Worm (Caenorhabditis elegans) whole organism, young adult: ENCODE measurements around the gene srsx-5.

Source experiments
- B0261.1 ChIP-seq: sonication (generic microtip); optimal IDR thresholded peaks from 2 replicates; lab custom pipeline; 2016; ENCODE audit warnings: mild to moderate bottlenecking, missing genetic modification characterization, moderate library complexity, missing compliant biosample characterization
- F10E7.11 ChIP-seq: sonication (generic microtip); optimal IDR thresholded peaks from 2 replicates; lab custom pipeline; 2017; ENCODE audit warnings: mild to moderate bottlenecking, missing genetic modification characterization, moderate library complexity, missing compliant biosample characterization
- F49E8.2 ChIP-seq: sonication (generic microtip); optimal IDR thresholded peaks from 3 replicates; lab custom pipeline; 2017; ENCODE audit warnings: missing genetic modification characterization, mild to moderate bottlenecking, missing compliant biosample characterization, antibody characterized with exemption, moderate library complexity; ENCODE audit not compliant: insufficient read depth
- F52B5.7 ChIP-seq: sonication (generic microtip); optimal IDR thresholded peaks from 2 replicates; lab custom pipeline; 2016; ENCODE audit warnings: mild to moderate bottlenecking, missing genetic modification characterization, missing compliant biosample characterization
- F55B11.4 ChIP-seq: sonication (generic microtip); optimal IDR thresholded peaks from 2 replicates; lab custom pipeline; 2016; ENCODE audit warnings: missing compliant biosample characterization, missing genetic modification characterization, borderline replicate concordance; ENCODE audit not compliant: insufficient read depth
- K11D2.4 ChIP-seq: fragments of 200-800 bp; sonication (Bioruptor generic); IDR thresholded peaks from 2 replicates; pipeline ENCODE4 v1.3.6; 2022; ENCODE audit warnings: missing genetic modification reagents, missing genetic modification characterization, missing compliant biosample characterization
- Y53G8AR.9 ChIP-seq: fragments of 200-800 bp; sonication (Bioruptor generic); conservative IDR thresholded peaks from 2 replicates; pipeline ENCODE4 v1.3.6; 2022; ENCODE audit warnings: missing genetic modification reagents, missing genetic modification characterization, missing compliant biosample characterization
- Y67H2A.10 ChIP-seq: fragments of 200-800 bp; sonication (Bioruptor generic); conservative IDR thresholded peaks from 2 replicates; pipeline ENCODE4 v1.3.6; 2022; ENCODE audit warnings: missing genetic modification reagents, missing genetic modification characterization, missing compliant biosample characterization
- atf-7 ChIP-seq: sonication (generic microtip); optimal IDR thresholded peaks from 2 replicates; lab custom pipeline; 2017; ENCODE audit warnings: mild to moderate bottlenecking, missing genetic modification characterization, missing compliant biosample characterization
- attf-5 ChIP-seq: fragments of 200-800 bp; sonication (Bioruptor generic); optimal IDR thresholded peaks from 2 replicates; lab custom pipeline; 2018; ENCODE audit warnings: mild to moderate bottlenecking, missing genetic modification characterization, missing compliant biosample characterization
- bed-1 ChIP-seq: fragments of 200-800 bp; sonication (Bioruptor generic); IDR thresholded peaks from 2 replicates; pipeline ENCODE4 v1.3.6; 2022; ENCODE audit warnings: missing genetic modification reagents, missing genetic modification characterization, missing compliant biosample characterization
- ccch-3 ChIP-seq: fragments of 200-800 bp; sonication (Bioruptor generic); optimal IDR thresholded peaks from 2 replicates; lab custom pipeline; 2018; ENCODE audit warnings: mild to moderate bottlenecking, missing genetic modification characterization, missing compliant biosample characterization
- cebp-2 ChIP-seq: fragments of 200-800 bp; sonication (Bioruptor generic); IDR thresholded peaks from 2 replicates; pipeline ENCODE4 v1.3.6; 2022; ENCODE audit warnings: missing genetic modification characterization, missing compliant biosample characterization
- ceh-40 ChIP-seq: fragments of 200-800 bp; sonication (Bioruptor generic); IDR thresholded peaks from 2 replicates; pipeline ENCODE4 v1.3.6; 2022; ENCODE audit warnings: missing genetic modification characterization, missing compliant biosample characterization
- ceh-58 ChIP-seq: fragments of 200-800 bp; sonication (Bioruptor generic); IDR thresholded peaks from 2 replicates; pipeline ENCODE4 v1.3.6; 2022; ENCODE audit warnings: missing genetic modification characterization, missing compliant biosample characterization
- ceh-79 ChIP-seq: sonication (generic microtip); optimal IDR thresholded peaks from 2 replicates; lab custom pipeline; 2017; ENCODE audit warnings: mild to moderate bottlenecking, missing genetic modification characterization, missing compliant biosample characterization
- ceh-91 ChIP-seq: fragments of 200-800 bp; sonication (Bioruptor generic); IDR thresholded peaks from 2 replicates; pipeline ENCODE4 v1.3.6; 2022; ENCODE audit warnings: missing genetic modification reagents, missing genetic modification characterization, missing compliant biosample characterization
- chd-7 ChIP-seq: sonication (generic microtip); optimal IDR thresholded peaks from 2 replicates; lab custom pipeline; 2016; ENCODE audit warnings: mild to moderate bottlenecking, missing genetic modification characterization, moderate library complexity, missing compliant biosample characterization
- dpl-1 ChIP-seq: fragments of 150-350 bp; optimal IDR thresholded peaks from 2 replicates; lab custom pipeline; 2014; ENCODE audit warnings: missing biosample characterization, missing genetic modification reagents, missing genetic modification characterization
- ets-4 ChIP-seq: fragments of 200-800 bp; sonication (Bioruptor generic); optimal IDR thresholded peaks from 2 replicates; lab custom pipeline; 2018; ENCODE audit warnings: mild to moderate bottlenecking, missing genetic modification characterization, missing compliant biosample characterization
- hmg-1.2 ChIP-seq: fragments of 200-800 bp; sonication (Bioruptor generic); IDR thresholded peaks from 2 replicates; pipeline ENCODE4 v1.3.6; 2022; ENCODE audit warnings: missing genetic modification reagents, missing genetic modification characterization, missing compliant biosample characterization
- hrde-1 ChIP-seq: sonication (generic microtip); optimal IDR thresholded peaks from 2 replicates; lab custom pipeline; 2016; ENCODE audit warnings: missing genetic modification characterization, mild to moderate bottlenecking, missing compliant biosample characterization, moderate library complexity, missing genotype, missing genetic modification reagents, borderline replicate concordance
- lag-1 ChIP-seq: fragments of 200-800 bp; sonication (Bioruptor generic); IDR thresholded peaks from 2 replicates; pipeline ENCODE4 v1.3.6; 2022; ENCODE audit warnings: missing genetic modification reagents, missing genetic modification characterization, missing compliant biosample characterization
- mel-28 ChIP-seq: sonication (generic microtip); optimal IDR thresholded peaks from 2 replicates; lab custom pipeline; 2016; ENCODE audit warnings: borderline replicate concordance, mild to moderate bottlenecking, missing genetic modification characterization, missing compliant biosample characterization
- nfya-1 ChIP-seq: sonication (generic microtip); optimal IDR thresholded peaks from 2 replicates; lab custom pipeline; 2017; ENCODE audit warnings: antibody characterized with exemption, missing compliant biosample characterization, missing genetic modification characterization, borderline replicate concordance; ENCODE audit not compliant: insufficient read depth
- nfya-2 ChIP-seq: fragments of 200-800 bp; sonication (Bioruptor generic); IDR thresholded peaks from 2 replicates; pipeline ENCODE4 v1.3.6; 2022; ENCODE audit warnings: missing genetic modification reagents, missing genetic modification characterization, missing compliant biosample characterization
- nhr-80 ChIP-seq: sonication (generic microtip); optimal IDR thresholded peaks from 2 replicates; lab custom pipeline; 2016; ENCODE audit warnings: missing genetic modification characterization, missing compliant biosample characterization
- pbrm-1 ChIP-seq: fragments of 200-800 bp; sonication (Bioruptor generic); IDR thresholded peaks from 2 replicates; pipeline ENCODE4 v1.3.6; 2022; ENCODE audit warnings: missing genetic modification reagents, missing genetic modification characterization, missing compliant biosample characterization
- pha-4 ChIP-seq: fragments of 150-350 bp; sonication (generic microtip); optimal IDR thresholded peaks from 2 replicates; lab custom pipeline; 2014; ENCODE audit warnings: missing biosample characterization, missing genetic modification reagents, missing genetic modification characterization
- rcor-1 ChIP-seq: fragments of 200-800 bp; sonication (Bioruptor generic); IDR thresholded peaks from 2 replicates; pipeline ENCODE4 v1.3.6; 2022; ENCODE audit warnings: missing genetic modification reagents, missing genetic modification characterization, missing compliant biosample characterization
- rec-8 ChIP-seq, 2 experiments: sonication (generic microtip); optimal IDR thresholded peaks; 2 replicates each; lab custom pipeline; 2016; ENCODE audit warnings: mild to moderate bottlenecking in 2 of 2, missing genetic modification characterization in 2 of 2, missing genetic modification reagents in 2 of 2, missing genotype in 2 of 2, missing biosample characterization in 1 of 2, missing compliant biosample characterization in 1 of 2, moderate library complexity in 1 of 2
- rpc-1 ChIP-seq, 2 experiments: fragments of 150-350 bp in 1 of 2; sonication (generic microtip) in 1 of 2; optimal IDR thresholded peaks; 2 replicates each; lab custom pipeline; 2014 to 2018; ENCODE audit warnings: missing biosample characterization in 1 of 2, missing genetic modification characterization in 1 of 2, missing genetic modification reagents in 1 of 2, missing genotype in 1 of 2
- sdz-38 ChIP-seq: sonication (generic microtip); optimal IDR thresholded peaks from 2 replicates; lab custom pipeline; 2016; ENCODE audit warnings: missing genotype, missing genetic modification characterization, missing compliant biosample characterization
- sea-2 ChIP-seq: fragments of 200-800 bp; sonication (Bioruptor generic); IDR thresholded peaks from 2 replicates; pipeline ENCODE4 v1.3.6; 2022; ENCODE audit warnings: missing genetic modification characterization, missing compliant biosample characterization
- snpc-1.1 ChIP-seq: sonication (generic microtip); optimal IDR thresholded peaks from 2 replicates; lab custom pipeline; 2017; ENCODE audit warnings: missing genetic modification characterization, mild to moderate bottlenecking, missing compliant biosample characterization, antibody characterized with exemption, moderate library complexity, missing genotype, missing genetic modification reagents; ENCODE audit not compliant: insufficient read depth
- snpc-3.4 ChIP-seq: sonication (generic microtip); optimal IDR thresholded peaks from 2 replicates; lab custom pipeline; 2017; ENCODE audit warnings: missing genetic modification characterization, mild to moderate bottlenecking, missing compliant biosample characterization, antibody characterized with exemption, moderate library complexity, missing genotype, missing genetic modification reagents
- somi-1 ChIP-seq: fragments of 200-800 bp; sonication (Bioruptor generic); optimal IDR thresholded peaks from 2 replicates; lab custom pipeline; 2018; ENCODE audit warnings: mild to moderate bottlenecking, missing genetic modification characterization, missing compliant biosample characterization
- sptf-2 ChIP-seq: fragments of 200-800 bp; sonication (Bioruptor generic); optimal IDR thresholded peaks from 2 replicates; lab custom pipeline; 2018; ENCODE audit warnings: mild to moderate bottlenecking, missing genetic modification characterization, missing compliant biosample characterization
- zfh-2 ChIP-seq: fragments of 200-800 bp; sonication (Bioruptor generic); conservative IDR thresholded peaks from 2 replicates; pipeline ENCODE4 v1.3.6; 2022; ENCODE audit warnings: missing genetic modification reagents, missing genetic modification characterization, missing compliant biosample characterization
- zim-3 ChIP-seq: sonication (generic microtip); optimal IDR thresholded peaks from 2 replicates; lab custom pipeline; 2017; ENCODE audit warnings: mild to moderate bottlenecking, missing genetic modification characterization, moderate library complexity, missing compliant biosample characterization
- ztf-18 ChIP-seq: sonication (generic microtip); optimal IDR thresholded peaks from 2 replicates; lab custom pipeline; 2016; ENCODE audit warnings: missing genotype, mild to moderate bottlenecking, missing genetic modification characterization, missing compliant biosample characterization
- ztf-26 ChIP-seq: sonication (generic microtip); optimal IDR thresholded peaks from 2 replicates; lab custom pipeline; 2017; ENCODE audit warnings: missing genetic modification characterization, missing compliant biosample characterization
- ztf-6 ChIP-seq: fragments of 200-800 bp; sonication (Bioruptor generic); IDR thresholded peaks from 2 replicates; pipeline ENCODE4 v1.3.6; 2022; ENCODE audit warnings: missing genetic modification reagents, missing genetic modification characterization, missing compliant biosample characterization

The srsx-5 gene

DNA sequence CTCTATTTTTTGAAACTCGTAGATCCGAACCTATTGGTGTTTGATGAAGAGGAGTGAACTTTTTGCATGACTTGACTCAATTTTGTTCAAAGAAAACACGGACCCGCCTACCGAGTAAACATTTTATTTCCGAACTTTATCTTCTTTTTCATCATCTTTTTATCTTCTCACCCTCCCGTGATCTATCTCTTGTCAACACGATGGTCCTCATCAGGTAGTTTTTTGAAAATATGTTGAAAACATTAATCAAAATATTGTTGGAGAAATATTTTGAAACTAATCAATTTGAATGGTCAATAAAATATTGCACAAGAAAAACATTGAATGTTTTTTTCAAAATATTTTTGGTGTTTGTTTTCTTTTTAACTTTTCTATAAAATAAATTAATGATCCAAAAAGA lies 20.3 kb upstream of the srsx-5 start:
- TF ChIP-seq rcor-1 (GFP tag; lab: Robert Waterston, UW) = no peak
- TF ChIP-seq F10E7.11 (tag; lab: Kevin White, UChicago) = no peak
- TF ChIP-seq ztf-26 = no peak
- TF ChIP-seq snpc-1.1 = no peak
- TF ChIP-seq nhr-80 (tag; lab: Kevin White, UChicago) = no peak
- TF ChIP-seq zfh-2 = no peak
- no peak for TF ChIP-seq ets-4 (GFP tag; lab: Kevin White, UChicago)
- TF ChIP-seq rec-8 (tag; optimal IDR thresholded peaks at IDR 0.05; lab: Kevin White, UChicago) = no peak
- no peak for TF ChIP-seq ztf-18 (tag; lab: Kevin White, UChicago)

DNA sequence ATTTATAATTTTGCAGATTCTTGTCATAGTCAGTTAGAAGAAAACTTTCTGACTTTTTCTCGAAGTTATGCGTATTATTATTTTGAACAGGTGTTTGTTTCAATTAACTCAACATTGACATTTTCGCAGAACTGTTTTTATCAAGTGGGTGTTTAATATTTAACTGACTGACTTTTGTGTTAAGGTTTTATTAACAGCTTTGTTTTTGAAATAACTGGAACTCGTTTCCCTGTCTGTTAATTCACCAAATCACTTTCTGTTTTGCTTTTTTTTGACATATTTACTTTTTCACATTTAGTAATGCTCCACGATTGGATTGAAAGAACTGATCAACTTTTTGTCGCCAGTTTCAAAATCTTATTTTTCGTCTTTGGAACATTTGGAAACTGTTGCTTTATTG lies 3.3 kb upstream of the srsx-5 start, which contains the start of gene srsx-7:
TSS of gene srsx-7 (plus strand) at position 301 of the 400 bp plus-strand sequence.
- TF ChIP-seq snpc-3.4 (tag; lab: Kevin White, UChicago) (no peak), nfya-2 (no peak), atf-7 (tag; lab: Kevin White, UChicago) (no peak), mel-28 (tag; lab: Kevin White, UChicago) (no peak), lag-1 (no peak), dpl-1 (GFP tag; lab: Kevin White, UChicago) (no peak), sptf-2 (GFP tag; lab: Kevin White, UChicago) (no peak), bed-1 (GFP tag; lab: Robert Waterston, UW) (no peak), rpc-1 (optimal IDR thresholded peaks at IDR 0.05; lab: Kevin White, UChicago) (no peak), rpc-1 (tag; optimal IDR thresholded peaks at IDR 0.05; lab: Kevin White, UChicago) (no peak), zfh-2 (no peak), pbrm-1 (GFP tag; lab: Robert Waterston, UW) (no peak), cebp-2 (GFP tag; lab: Robert Waterston, UW) (no peak), F49E8.2 (tag; lab: Kevin White, UChicago) (no peak), hrde-1 (tag; lab: Kevin White, UChicago) (no peak), snpc-1.1 (no peak), ceh-40 (no peak)
- TF ChIP-seq, all 124 proteins: peak for 0

DNA sequence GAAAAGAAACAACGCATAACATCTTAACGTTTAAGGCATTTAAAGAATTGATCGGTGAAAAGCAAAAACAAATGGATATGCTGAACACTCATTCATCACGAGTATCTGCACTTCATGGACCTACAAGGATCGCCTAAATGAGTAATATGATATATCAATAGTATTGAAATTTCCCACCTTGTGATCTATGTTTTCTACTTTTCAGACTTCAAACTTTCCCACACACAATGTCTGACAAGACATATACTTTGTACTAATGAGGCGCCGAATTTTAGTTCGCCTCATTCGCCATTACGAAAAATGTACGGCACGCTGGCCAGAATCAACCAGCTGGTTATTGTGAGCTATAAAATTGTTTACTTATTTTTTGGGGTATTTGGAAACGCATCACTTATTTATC lies 2.0 kb upstream of the srsx-5 start, which contains the start of gene srsx-6:
TSS of gene srsx-6 (plus strand) at position 301 of the 400 bp plus-strand sequence.
- no peak for TF ChIP-seq pha-4
- TF ChIP-seq nfya-1 = no peak
- TF ChIP-seq Y53G8AR.9 (GFP tag; lab: Robert Waterston, UW) = no peak
- no peak for TF ChIP-seq ceh-79
- no peak for TF ChIP-seq somi-1 (GFP tag; lab: Kevin White, UChicago)
- TF ChIP-seq F55B11.4 (tag; lab: Kevin White, UChicago) = no peak
- no peak for TF ChIP-seq attf-5 (GFP tag; lab: Kevin White, UChicago)

DNA sequence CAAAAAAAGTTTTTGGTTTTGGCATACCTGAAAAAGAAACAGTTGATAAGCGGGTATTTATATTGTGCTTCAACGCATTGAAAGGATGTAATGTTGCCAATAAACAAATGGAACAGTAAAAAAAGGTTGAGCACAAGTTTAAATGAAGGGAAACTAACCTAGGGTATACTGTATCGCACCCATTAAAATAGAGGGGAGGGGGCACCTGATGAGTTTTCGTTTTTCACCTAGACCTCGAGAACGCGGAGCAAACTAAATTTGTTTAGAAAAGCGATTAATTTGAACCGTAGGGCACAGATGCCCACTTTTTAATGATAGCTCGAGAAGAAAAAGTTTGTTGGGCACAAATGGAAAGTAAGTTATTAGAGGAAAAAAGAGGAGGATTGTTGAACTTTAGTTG lies 4.2 kb downstream of the srsx-5 start, which contains the start of gene ncx-10:
TSS of gene ncx-10 (minus strand) at position 101 of the 400 bp plus-strand sequence.
- TF ChIP-seq sdz-38 (no peak), ceh-79 (no peak), ceh-91 (GFP tag; lab: Robert Waterston, UW) (no peak), ets-4 (GFP tag; lab: Kevin White, UChicago) (no peak), hmg-1.2 (GFP tag; lab: Robert Waterston, UW) (no peak), ztf-6 (no peak), ccch-3 (GFP tag; lab: Kevin White, UChicago) (no peak), chd-7 (tag; lab: Kevin White, UChicago) (no peak), B0261.1 (tag; lab: Kevin White, UChicago) (no peak), zim-3 (tag; lab: Kevin White, UChicago) (no peak), sea-2 (GFP tag; lab: Robert Waterston, UW) (no peak), rec-8 (tag; optimal IDR thresholded peaks at IDR 0.05; lab: Kevin White, UChicago) (no peak), pbrm-1 (GFP tag; lab: Robert Waterston, UW) (no peak), Y67H2A.10 (GFP tag; lab: Robert Waterston, UW) (no peak), F52B5.7 (tag; lab: Kevin White, UChicago) (no peak), F10E7.11 (tag; lab: Kevin White, UChicago) (no peak), K11D2.4 (no peak), rpc-1 (optimal IDR thresholded peaks at IDR 0.05; lab: Kevin White, UChicago) (no peak), rpc-1 (tag; optimal IDR thresholded peaks at IDR 0.05; lab: Kevin White, UChicago) (no peak), ceh-58 (GFP tag; lab: Robert Waterston, UW) (no peak)
